Worm (Caenorhabditis elegans): ENCODE measurements around the gene F58E2.4.

F58E2.4 gene

DNA sequence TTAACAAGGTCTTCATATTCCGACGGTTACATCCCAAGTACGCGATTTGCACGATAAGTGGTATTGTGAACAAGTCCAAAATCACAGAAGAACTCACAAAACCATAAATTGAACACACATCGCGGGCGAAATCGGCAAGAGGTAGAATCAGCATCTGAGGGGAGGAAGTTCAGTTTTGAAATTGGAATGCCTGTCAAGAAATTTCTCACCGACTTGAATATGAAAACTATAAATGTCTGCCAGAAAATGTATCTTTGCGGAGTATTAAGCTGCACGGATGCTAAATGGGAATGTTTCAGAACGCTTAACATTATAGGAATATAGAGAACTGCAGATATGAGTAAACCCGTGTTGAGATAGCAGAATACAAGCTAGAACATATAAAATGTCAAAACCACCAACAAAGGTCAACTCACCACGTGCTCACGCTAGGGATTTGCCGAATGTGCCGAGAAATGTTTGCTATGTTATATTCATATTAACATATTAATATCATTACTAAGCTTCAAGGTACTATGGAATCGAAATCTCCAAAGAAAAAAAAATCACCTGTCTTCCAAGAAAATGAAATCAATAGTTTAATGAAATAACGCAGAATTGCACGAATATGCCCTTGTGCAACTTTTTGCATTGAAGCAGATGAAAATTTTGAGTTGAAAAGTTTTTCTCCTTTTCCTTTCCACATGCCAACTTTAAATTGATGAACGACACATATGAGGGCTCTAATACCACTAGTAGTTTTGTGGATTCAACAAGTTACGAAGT lies 19.2 kb downstream of the F58E2.4 start, which contains the start of gene srz-82:
TSS of gene srz-82 (plus strand) at position 701 of the 765 bp plus-strand sequence.
- TF ChIP-seq tbx-37 (GFP tag; conservative IDR thresholded peaks at IDR 0.05), result no peak
- no peak for TF ChIP-seq hmg-4 (GFP tag; optimal IDR thresholded peaks at IDR 0.05)
- no peak for TF ChIP-seq pes-1 (GFP tag; IDR thresholded peaks at IDR 0.05)
- no peak for TF ChIP-seq ceh-13 (GFP tag; optimal IDR thresholded peaks at IDR 0.05)
- TF ChIP-seq tbx-11 (GFP tag; IDR thresholded peaks at IDR 0.05), result no peak
- TF ChIP-seq F13C5.2 (tag; optimal IDR thresholded peaks at IDR 0.05), result no peak
- TF ChIP-seq aly-1 (tag; optimal IDR thresholded peaks at IDR 0.05), result no peak
- no peak for TF ChIP-seq tra-4 (tag; optimal IDR thresholded peaks at IDR 0.05)
- TF ChIP-seq flt-1 (GFP tag; IDR thresholded peaks at IDR 0.05), result no peak
- no peak for TF ChIP-seq hnd-1 (tag; optimal IDR thresholded peaks at IDR 0.05)
- no peak for TF ChIP-seq ets-7 (tag; optimal IDR thresholded peaks at IDR 0.05)

DNA sequence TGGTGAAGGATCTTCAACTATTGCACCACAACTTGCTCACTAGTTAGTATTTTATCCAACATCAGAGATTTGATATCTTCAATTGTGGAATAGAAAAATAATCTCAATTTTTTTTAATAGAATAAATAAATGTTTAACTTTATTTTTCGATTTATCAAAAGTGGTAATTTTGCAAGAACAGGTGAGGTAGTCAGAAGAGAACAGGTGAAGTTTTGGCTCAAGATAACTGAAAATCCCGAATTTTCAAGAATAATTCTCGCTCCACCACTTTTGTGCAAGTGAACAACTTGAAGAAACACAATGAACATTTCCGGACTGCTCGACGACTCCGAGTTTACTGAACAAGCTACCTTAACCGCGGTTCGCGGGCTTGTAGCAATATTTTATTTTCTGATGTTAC lies 28.3 kb downstream of the F58E2.4 start, which contains the start of gene srz-78:
TSS of gene srz-78 (plus strand) at position 301 of the 400 bp plus-strand sequence.
- TF ChIP-seq ceh-13 (GFP tag; optimal IDR thresholded peaks at IDR 0.05) (no peak), ets-7 (tag; optimal IDR thresholded peaks at IDR 0.05) (no peak), ama-1 (optimal IDR thresholded peaks at IDR 0.05) (no peak), aly-1 (tag; optimal IDR thresholded peaks at IDR 0.05) (no peak), tbx-11 (GFP tag; IDR thresholded peaks at IDR 0.05) (no peak), B0310.2 (tag; optimal IDR thresholded peaks at IDR 0.05) (no peak), ceh-36 (tag; optimal IDR thresholded peaks at IDR 0.05) (no peak), hnd-1 (tag; optimal IDR thresholded peaks at IDR 0.05) (no peak), tbx-37 (GFP tag; conservative IDR thresholded peaks at IDR 0.05) (no peak), F13C5.2 (tag; optimal IDR thresholded peaks at IDR 0.05) (no peak), sea-1 (GFP tag; conservative IDR thresholded peaks at IDR 0.05) (no peak), tra-4 (tag; optimal IDR thresholded peaks at IDR 0.05) (no peak)

DNA sequence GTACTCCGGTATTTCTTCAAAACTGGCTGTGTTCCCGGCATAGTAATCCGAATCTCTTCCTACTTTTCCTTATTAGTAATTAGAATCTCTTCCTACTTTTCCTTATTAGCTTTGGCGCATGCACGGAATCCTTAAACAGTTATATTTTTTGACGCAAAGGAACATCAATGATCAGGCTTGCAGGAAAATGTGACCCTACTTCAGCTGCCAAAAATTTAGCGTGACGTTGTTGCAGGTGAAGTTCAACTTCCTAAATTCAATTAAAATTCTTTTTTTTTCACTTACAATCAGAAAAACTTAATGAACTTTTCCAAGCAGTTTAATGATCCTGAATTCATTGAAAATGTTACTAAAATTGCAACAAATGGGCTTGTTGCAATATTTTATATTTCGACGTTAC lies 30.1 kb downstream of the F58E2.4 start, which contains the start of gene srz-79:
TSS of gene srz-79 (plus strand) at position 301 of the 400 bp plus-strand sequence.
- TF ChIP-seq aly-1 (tag; optimal IDR thresholded peaks at IDR 0.05) (no peak), hnd-1 (tag; optimal IDR thresholded peaks at IDR 0.05) (no peak), hmg-4 (GFP tag; optimal IDR thresholded peaks at IDR 0.05) (no peak), tra-4 (tag; optimal IDR thresholded peaks at IDR 0.05) (no peak), tbx-11 (GFP tag; IDR thresholded peaks at IDR 0.05) (no peak), ceh-13 (GFP tag; optimal IDR thresholded peaks at IDR 0.05) (no peak), flt-1 (GFP tag; IDR thresholded peaks at IDR 0.05) (no peak), ama-1 (optimal IDR thresholded peaks at IDR 0.05) (no peak), pes-1 (GFP tag; IDR thresholded peaks at IDR 0.05) (no peak), ets-7 (tag; optimal IDR thresholded peaks at IDR 0.05) (no peak), sea-1 (GFP tag; conservative IDR thresholded peaks at IDR 0.05) (no peak)

DNA sequence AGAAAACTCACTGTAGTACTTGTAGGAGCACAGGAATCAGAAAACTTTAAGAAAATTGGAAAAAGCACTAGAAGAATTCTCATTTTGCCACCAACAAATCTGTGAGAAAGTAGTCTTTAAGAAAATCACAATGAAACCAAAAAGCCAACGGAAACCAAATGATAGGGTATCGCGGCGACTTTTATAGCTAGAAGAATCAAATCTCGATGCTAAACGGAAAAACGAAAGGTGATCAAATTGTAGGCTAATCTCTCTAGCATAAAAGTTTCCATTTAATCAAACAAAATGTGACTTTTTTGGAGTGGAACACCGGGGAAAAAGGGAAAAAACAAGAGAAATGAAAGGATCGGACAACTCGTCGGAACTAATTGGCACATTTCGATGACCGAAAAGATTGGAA lies 33.2 kb downstream of the F58E2.4 start, which contains the start of gene C09G12.17:
TSS of gene C09G12.17 (minus strand) at position 101 of the 400 bp plus-strand sequence.
- no peak for TF ChIP-seq ceh-36 (tag; optimal IDR thresholded peaks at IDR 0.05)

DNA sequence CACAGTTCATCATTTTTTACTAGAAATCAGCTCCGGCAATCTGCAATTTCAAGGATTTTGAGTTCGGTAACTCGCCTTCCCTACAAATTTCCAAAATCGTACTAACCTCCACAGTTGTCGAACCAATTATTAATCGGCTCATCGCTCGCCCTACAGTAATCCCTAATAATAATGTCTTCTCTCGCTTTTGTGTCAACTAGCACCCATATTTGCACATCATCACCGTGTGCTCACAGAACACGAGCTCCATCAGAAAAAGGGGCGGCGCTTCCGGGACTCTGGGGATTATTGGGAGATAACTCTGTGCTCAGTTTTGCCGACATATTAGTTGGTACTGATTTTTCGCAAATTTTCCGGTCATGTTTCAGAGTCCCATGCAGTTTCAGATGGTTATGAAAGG lies 34.7 kb downstream of the F58E2.4 start, which contains the start of gene ceh-53:
TSS of gene ceh-53 (plus strand) at position 301 of the 400 bp plus-strand sequence.
- TF ChIP-seq hnd-1 (tag; optimal IDR thresholded peaks at IDR 0.05), result no peak
- no peak for TF ChIP-seq ets-7 (tag; optimal IDR thresholded peaks at IDR 0.05)
- TF ChIP-seq tbx-11 (GFP tag; IDR thresholded peaks at IDR 0.05), result no peak
- no peak for TF ChIP-seq scrt-1 (GFP tag; IDR thresholded peaks at IDR 0.05)
- no peak for TF ChIP-seq hmbx-1 (tag; optimal IDR thresholded peaks at IDR 0.05)
- no peak for TF ChIP-seq F13C5.2 (tag; optimal IDR thresholded peaks at IDR 0.05)
- no peak for TF ChIP-seq aly-1 (tag; optimal IDR thresholded peaks at IDR 0.05)
- no peak for TF ChIP-seq B0310.2 (tag; optimal IDR thresholded peaks at IDR 0.05)
- TF ChIP-seq hmg-4 (GFP tag; optimal IDR thresholded peaks at IDR 0.05), result no peak
- no peak for TF ChIP-seq flt-1 (GFP tag; IDR thresholded peaks at IDR 0.05)
- no peak for TF ChIP-seq ama-1 (optimal IDR thresholded peaks at IDR 0.05)
- TF ChIP-seq ceh-13 (GFP tag; optimal IDR thresholded peaks at IDR 0.05), result no peak

DNA sequence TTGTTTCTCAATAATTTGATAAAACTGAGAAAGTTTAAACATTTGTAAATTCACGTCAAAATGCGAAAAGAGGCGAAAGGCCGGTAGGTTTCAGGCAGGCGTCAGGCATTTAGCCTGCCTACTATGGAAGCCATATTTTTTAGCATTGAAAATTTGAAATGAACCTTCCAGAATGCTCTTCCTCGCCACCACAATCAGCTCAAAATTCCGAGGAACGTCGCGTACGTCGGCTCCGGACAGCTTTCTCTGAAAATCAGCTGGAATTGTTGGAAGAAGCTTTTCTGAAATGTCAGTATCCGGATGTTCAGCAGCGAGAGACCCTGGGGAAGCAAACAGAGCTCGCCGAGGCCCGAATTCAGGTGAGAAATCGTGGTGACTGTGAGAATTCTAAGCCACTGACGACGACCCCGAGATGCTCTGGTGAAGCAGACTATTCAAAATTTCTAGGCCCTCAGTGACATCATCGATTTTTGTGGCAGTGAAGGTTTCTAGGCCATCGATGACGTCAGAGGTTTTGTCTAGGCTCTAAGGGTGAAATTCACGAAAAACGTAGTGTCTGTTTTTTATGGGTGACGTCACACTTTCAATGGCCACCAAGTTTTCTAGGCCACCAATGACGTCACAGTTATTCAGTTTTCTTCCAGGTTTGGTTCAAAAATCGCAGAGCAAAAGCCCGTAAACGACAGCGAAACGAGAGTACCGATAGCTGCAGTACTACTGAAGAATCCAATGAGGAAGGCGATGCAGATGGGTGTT lies 39.0 kb downstream of the F58E2.4 start:
- TF ChIP-seq hmg-4 (GFP tag; optimal IDR thresholded peaks at IDR 0.05) (no peak), ets-7 (tag; optimal IDR thresholded peaks at IDR 0.05) (no peak), pes-1 (GFP tag; IDR thresholded peaks at IDR 0.05) (no peak), sea-1 (GFP tag; conservative IDR thresholded peaks at IDR 0.05) (no peak), scrt-1 (GFP tag; IDR thresholded peaks at IDR 0.05) (no peak), flt-1 (GFP tag; IDR thresholded peaks at IDR 0.05) (no peak)

DNA sequence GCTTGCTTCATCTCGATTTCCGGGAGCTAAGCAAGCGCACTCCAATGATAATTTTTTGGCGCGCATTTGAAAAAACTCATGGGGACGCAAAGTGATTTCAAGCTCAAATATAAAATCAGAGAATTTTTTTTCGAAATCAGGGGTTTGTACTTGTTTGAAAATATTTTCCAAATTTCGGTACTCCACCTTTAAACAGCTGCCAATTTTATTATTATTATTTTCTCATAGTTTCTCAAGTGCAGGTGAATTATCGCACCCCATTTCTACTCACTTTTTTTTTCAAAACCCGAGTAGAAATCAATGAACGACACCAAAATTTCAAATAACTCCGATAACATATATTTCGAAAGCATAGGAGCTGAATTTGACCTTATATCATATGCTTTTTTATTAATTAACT lies 41.0 kb downstream of the F58E2.4 start, which contains the start of gene srz-83:
TSS of gene srz-83 (plus strand) at position 301 of the 400 bp plus-strand sequence.
- TF ChIP-seq hmg-4 (GFP tag; optimal IDR thresholded peaks at IDR 0.05) (no peak), scrt-1 (GFP tag; IDR thresholded peaks at IDR 0.05) (no peak), sea-1 (GFP tag; conservative IDR thresholded peaks at IDR 0.05) (no peak), pes-1 (GFP tag; IDR thresholded peaks at IDR 0.05) (no peak), flt-1 (GFP tag; IDR thresholded peaks at IDR 0.05) (no peak), tra-4 (tag; optimal IDR thresholded peaks at IDR 0.05) (no peak), aly-1 (tag; optimal IDR thresholded peaks at IDR 0.05) (no peak), ceh-13 (GFP tag; optimal IDR thresholded peaks at IDR 0.05) (no peak), tbx-11 (GFP tag; IDR thresholded peaks at IDR 0.05) (no peak), hnd-1 (tag; optimal IDR thresholded peaks at IDR 0.05) (no peak), B0310.2 (tag; optimal IDR thresholded peaks at IDR 0.05) (no peak), tbx-37 (GFP tag; conservative IDR thresholded peaks at IDR 0.05) (no peak), hmbx-1 (tag; optimal IDR thresholded peaks at IDR 0.05) (no peak), F13C5.2 (tag; optimal IDR thresholded peaks at IDR 0.05) (no peak), ama-1 (optimal IDR thresholded peaks at IDR 0.05) (no peak), ceh-36 (tag; optimal IDR thresholded peaks at IDR 0.05) (no peak), ets-7 (tag; optimal IDR thresholded peaks at IDR 0.05) (no peak)
